Fruit fly (Drosophila melanogaster): Measurements from ENCODE around the gene CG31517.

DNA sequence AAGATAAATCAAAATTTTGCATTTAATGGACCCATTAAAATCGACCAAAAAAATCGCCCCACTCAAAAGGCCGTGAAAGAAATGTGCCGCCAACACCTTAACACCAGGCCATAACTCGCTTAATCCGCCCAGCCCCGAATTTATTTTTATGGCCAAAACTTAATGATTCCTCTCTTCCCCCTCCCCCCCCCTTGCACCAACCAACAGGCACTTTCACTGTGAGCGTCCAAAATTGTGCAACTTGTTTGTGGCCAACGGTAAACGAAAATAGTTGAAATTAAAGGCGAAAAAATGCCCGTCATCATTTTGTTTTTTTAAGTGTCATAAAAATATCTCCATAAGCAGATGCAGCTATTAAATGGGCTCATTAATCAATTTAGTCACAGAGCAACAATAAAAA lies 2.1 kb upstream of the CG31517 start:
- TF ChIP-seq Sin3A (optimal IDR thresholded peaks at IDR 0.05) (no peak), insv (optimal IDR thresholded peaks at IDR 0.05) (no peak)
